Worm (Caenorhabditis elegans) whole organism, L2 larva: ENCODE results near the gene sto-1.

Source experiments
- C34F6.9 ChIP-seq: fragments of 150-350 bp; optimal IDR thresholded peaks from 2 replicates; lab custom pipeline; 2014; ENCODE audit warnings: missing biosample characterization, missing genetic modification characterization
- F13H6.1 ChIP-seq: sonication (generic microtip); optimal IDR thresholded peaks from 2 replicates; lab custom pipeline; 2016; ENCODE audit warnings: missing genetic modification characterization, missing compliant biosample characterization
- Y55F3AM.14 ChIP-seq: fragments of 200-800 bp; sonication (Bioruptor generic); optimal IDR thresholded peaks from 2 replicates; lab custom pipeline; 2018; ENCODE audit warnings: mild to moderate bottlenecking, missing genetic modification characterization, missing compliant biosample characterization
- alr-1 ChIP-seq: fragments of 150-350 bp; optimal IDR thresholded peaks from 2 replicates; lab custom pipeline; 2014; ENCODE audit warnings: missing biosample characterization, missing genetic modification characterization
- aly-2 ChIP-seq: fragments of 150-350 bp; optimal IDR thresholded peaks from 2 replicates; lab custom pipeline; 2014; ENCODE audit warnings: missing biosample characterization, missing genetic modification characterization
- ama-1 ChIP-seq: fragments of 150-350 bp; optimal IDR thresholded peaks from 2 replicates; lab custom pipeline; 2018; ENCODE audit warnings: inconsistent platforms
- ceh-16 ChIP-seq: fragments of 150-350 bp; optimal IDR thresholded peaks from 2 replicates; lab custom pipeline; 2014; ENCODE audit warnings: missing biosample characterization, missing genetic modification characterization
- ceh-82 ChIP-seq: fragments of 150-350 bp; optimal IDR thresholded peaks from 2 replicates; lab custom pipeline; 2014; ENCODE audit warnings: missing biosample characterization, missing genetic modification characterization
- dmd-4 ChIP-seq: sonication (generic microtip); optimal IDR thresholded peaks from 2 replicates; lab custom pipeline; 2017; ENCODE audit warnings: missing biosample characterization, missing genetic modification characterization
- egl-27 ChIP-seq: sonication (generic microtip); optimal IDR thresholded peaks from 3 replicates; lab custom pipeline; 2017; ENCODE audit warnings: missing biosample characterization, missing genetic modification reagents, missing genetic modification characterization
- elt-3 ChIP-seq: sonication (generic microtip); optimal IDR thresholded peaks from 2 replicates; lab custom pipeline; 2017; ENCODE audit warnings: missing biosample characterization, missing genetic modification characterization
- fos-1 ChIP-seq: fragments of 150-350 bp; optimal IDR thresholded peaks from 2 replicates; lab custom pipeline; 2014; ENCODE audit warnings: missing biosample characterization, missing genetic modification characterization
- gmeb-1 ChIP-seq: fragments of 150-350 bp; optimal IDR thresholded peaks from 2 replicates; lab custom pipeline; 2014; ENCODE audit warnings: missing biosample characterization, missing genetic modification characterization
- lin-11 ChIP-seq: fragments of 150-350 bp; sonication (generic microtip); optimal IDR thresholded peaks from 2 replicates; lab custom pipeline; 2014; ENCODE audit warnings: missing biosample characterization, missing genetic modification characterization, inconsistent platforms, mixed read lengths
- lin-13 ChIP-seq: fragments of 150-350 bp; optimal IDR thresholded peaks from 2 replicates; lab custom pipeline; 2014; ENCODE audit warnings: missing biosample characterization, missing genetic modification reagents, missing genetic modification characterization
- lin-39 ChIP-seq: fragments of 150-350 bp; optimal IDR thresholded peaks from 2 replicates; lab custom pipeline; 2014; ENCODE audit warnings: missing biosample characterization, missing genetic modification reagents, missing genetic modification characterization
- lsy-2 ChIP-seq, 2 experiments: fragments of 150-350 bp in 1 of 2; sonication (generic microtip) in 1 of 2; optimal IDR thresholded peaks; 2 replicates each; lab custom pipeline; 2014 to 2017; ENCODE audit warnings: missing biosample characterization in 2 of 2, missing genetic modification characterization in 2 of 2
- mab-5 ChIP-seq: fragments of 150-350 bp; optimal IDR thresholded peaks from 2 replicates; lab custom pipeline; 2014; ENCODE audit warnings: missing biosample characterization, missing genetic modification characterization
- mbf-1 ChIP-seq: sonication (generic microtip); optimal IDR thresholded peaks from 2 replicates; lab custom pipeline; 2017; ENCODE audit warnings: missing biosample characterization, missing genetic modification characterization
- nhr-10 ChIP-seq: sonication (generic microtip); optimal IDR thresholded peaks from 2 replicates; lab custom pipeline; 2017; ENCODE audit warnings: missing biosample characterization, missing genetic modification characterization
- nhr-11 ChIP-seq: fragments of 150-350 bp; optimal IDR thresholded peaks from 2 replicates; lab custom pipeline; 2014; ENCODE audit warnings: missing biosample characterization, missing genetic modification characterization
- nhr-12 ChIP-seq: fragments of 150-350 bp; optimal IDR thresholded peaks from 2 replicates; lab custom pipeline; 2014; ENCODE audit warnings: missing biosample characterization, missing genetic modification characterization
- nhr-129 ChIP-seq: fragments of 150-350 bp; optimal IDR thresholded peaks from 2 replicates; lab custom pipeline; 2014; ENCODE audit warnings: missing biosample characterization, missing genetic modification characterization
- nhr-21 ChIP-seq: fragments of 150-350 bp; optimal IDR thresholded peaks from 2 replicates; lab custom pipeline; 2014; ENCODE audit warnings: missing biosample characterization, missing genetic modification characterization
- nhr-23 ChIP-seq: fragments of 150-350 bp; optimal IDR thresholded peaks from 2 replicates; lab custom pipeline; 2014; ENCODE audit warnings: missing biosample characterization, missing genetic modification reagents, missing genetic modification characterization
- nhr-25 ChIP-seq: fragments of 150-350 bp; sonication (generic microtip); optimal IDR thresholded peaks from 3 replicates; lab custom pipeline; 2014; ENCODE audit warnings: missing biosample characterization, missing genetic modification characterization
- nhr-77 ChIP-seq: fragments of 150-350 bp; optimal IDR thresholded peaks from 2 replicates; lab custom pipeline; 2014; ENCODE audit warnings: missing biosample characterization, missing genetic modification characterization
- peb-1 ChIP-seq: fragments of 150-350 bp; optimal IDR thresholded peaks from 2 replicates; lab custom pipeline; 2014; ENCODE audit warnings: missing biosample characterization, missing genetic modification characterization
- sem-4 ChIP-seq: fragments of 150-350 bp; optimal IDR thresholded peaks from 2 replicates; lab custom pipeline; 2014; ENCODE audit warnings: missing biosample characterization, missing genetic modification reagents, missing genetic modification characterization
- sma-3 ChIP-seq: sonication (generic microtip); optimal IDR thresholded peaks from 2 replicates; lab custom pipeline; 2016; ENCODE audit warnings: missing genetic modification reagents, missing genetic modification characterization, missing compliant biosample characterization
- sma-9 ChIP-seq, 2 experiments: fragments of 150-350 bp in 1 of 2; sonication (generic microtip) in 1 of 2; optimal IDR thresholded peaks; 2 replicates each; lab custom pipeline; 2014 to 2016; ENCODE audit warnings: missing genetic modification characterization in 2 of 2, mild to moderate bottlenecking in 1 of 2, missing biosample characterization in 1 of 2, missing compliant biosample characterization in 1 of 2, missing genetic modification reagents in 1 of 2, moderate library complexity in 1 of 2
- snpc-4 ChIP-seq: fragments of 150-350 bp; optimal IDR thresholded peaks from 2 replicates; lab custom pipeline; 2014; ENCODE audit warnings: missing biosample characterization, missing genetic modification characterization
- unc-55 ChIP-seq: fragments of 150-350 bp; sonication (generic microtip); optimal IDR thresholded peaks from 3 replicates; lab custom pipeline; 2014; ENCODE audit warnings: missing biosample characterization, missing genetic modification reagents, missing genetic modification characterization
- unc-62 ChIP-seq: fragments of 150-350 bp; optimal IDR thresholded peaks from 2 replicates; lab custom pipeline; 2014; ENCODE audit warnings: missing biosample characterization, missing genetic modification reagents, missing genetic modification characterization
- zag-1 ChIP-seq: fragments of 150-350 bp; optimal IDR thresholded peaks from 2 replicates; lab custom pipeline; 2014; ENCODE audit warnings: missing biosample characterization, missing genetic modification characterization
- ztf-11 ChIP-seq: sonication (generic microtip); optimal IDR thresholded peaks from 2 replicates; lab custom pipeline; 2017; ENCODE audit warnings: missing biosample characterization, missing genetic modification characterization
- ztf-4 ChIP-seq: fragments of 150-350 bp; optimal IDR thresholded peaks from 2 replicates; lab custom pipeline; 2014; ENCODE audit warnings: missing biosample characterization, missing genetic modification characterization

Gene sto-1

ce11 chrX:7562625-7563024 is at the start of gene sto-1:
TSS of gene sto-1 (plus strand) at chrX:7562824.
- TF ChIP-seq lsy-2 (tag; optimal IDR thresholded peaks at IDR 0.05; lab: Kevin White, UChicago) (no peak), F13H6.1 (tag; lab: Kevin White, UChicago) (no peak), alr-1 (tag; lab: Kevin White, UChicago) (no peak)
- TF ChIP-seq, all 48 proteins: peak for 0

- no peak for TF ChIP-seq nhr-11 (tag; lab: Kevin White, UChicago)
- no peak for TF ChIP-seq lsy-2 (tag; optimal IDR thresholded peaks at IDR 0.05; lab: Kevin White, UChicago)
- TF ChIP-seq sem-4 (tag; lab: Kevin White, UChicago), result no peak
- TF ChIP-seq unc-62, result no peak
- TF ChIP-seq nhr-129 (tag; lab: Kevin White, UChicago), result no peak
- TF ChIP-seq sma-3 (GFP tag; lab: Kevin White, UChicago), result no peak
- TF ChIP-seq dmd-4 (tag; lab: Kevin White, UChicago), result no peak
- TF ChIP-seq aly-2 (tag; lab: Kevin White, UChicago), result no peak
- no peak for TF ChIP-seq ama-1 (lab: Kevin White, UChicago)
These were observed 43.1 kb upstream of the sto-1 start, which contains the start of gene chts-1 for ce11 chrX:7519569-7519968. TSS of gene chts-1 (minus strand) at chrX:7519669.

- TF ChIP-seq ztf-4 (tag; lab: Kevin White, UChicago), result no peak
- TF ChIP-seq mab-5 (tag; lab: Kevin White, UChicago), result no peak
- TF ChIP-seq sma-9 (GFP tag; optimal IDR thresholded peaks at IDR 0.05; lab: Kevin White, UChicago), result peak; percentile 7
- no peak for TF ChIP-seq sma-9 (tag; optimal IDR thresholded peaks at IDR 0.05; lab: Kevin White, UChicago)
- no peak for TF ChIP-seq lin-39 (tag; lab: Kevin White, UChicago)
- TF ChIP-seq lin-13 (GFP tag; lab: Kevin White, UChicago), result no peak
These were observed 40.0 kb upstream of the sto-1 start for ce11 chrX:7522595-7522994.

ce11 chrX:7523799-7524198 is 38.8 kb upstream of the sto-1 start:
- TF ChIP-seq Y55F3AM.14, result no peak
- TF ChIP-seq nhr-21 (tag; lab: Kevin White, UChicago), result no peak
- no peak for TF ChIP-seq lin-39 (tag; lab: Kevin White, UChicago)
- TF ChIP-seq ceh-16 (tag; lab: Kevin White, UChicago), result no peak
- TF ChIP-seq sem-4 (tag; lab: Kevin White, UChicago), result no peak
- peak in 1 of 2 experiments; percentile 38 for TF ChIP-seq lsy-2 (tag; optimal IDR thresholded peaks at IDR 0.05; lab: Kevin White, UChicago)
- no peak for TF ChIP-seq lin-11
- no peak for TF ChIP-seq unc-55 (GFP tag; lab: Kevin White, UChicago)
- no peak for TF ChIP-seq nhr-10 (tag; lab: Kevin White, UChicago)
- peak; percentile 84 for TF ChIP-seq F13H6.1 (tag; lab: Kevin White, UChicago)
- TF ChIP-seq mbf-1 (tag; lab: Kevin White, UChicago), result no peak
- TF ChIP-seq ceh-82 (tag; lab: Kevin White, UChicago), result no peak
- TF ChIP-seq zag-1 (tag; lab: Kevin White, UChicago), result no peak
- no peak for TF ChIP-seq elt-3 (tag; lab: Kevin White, UChicago)
- no peak for TF ChIP-seq mab-5 (tag; lab: Kevin White, UChicago)
- peak; percentile 57 for TF ChIP-seq sma-9 (GFP tag; optimal IDR thresholded peaks at IDR 0.05; lab: Kevin White, UChicago)
- TF ChIP-seq sma-9 (tag; optimal IDR thresholded peaks at IDR 0.05; lab: Kevin White, UChicago), result no peak
- TF ChIP-seq alr-1 (tag; lab: Kevin White, UChicago), result no peak
- TF ChIP-seq nhr-25 (tag; lab: Kevin White, UChicago), result no peak
- TF ChIP-seq nhr-129 (tag; lab: Kevin White, UChicago), result peak; percentile 45
- no peak for TF ChIP-seq dmd-4 (tag; lab: Kevin White, UChicago)
- TF ChIP-seq ama-1 (lab: Kevin White, UChicago), result no peak
- no peak for TF ChIP-seq unc-62
- no peak for TF ChIP-seq egl-27
- TF ChIP-seq sma-3 (GFP tag; lab: Kevin White, UChicago), result no peak
- TF ChIP-seq fos-1, result no peak
- no peak for TF ChIP-seq peb-1 (tag; lab: Kevin White, UChicago)
- no peak for TF ChIP-seq snpc-4 (tag; lab: Kevin White, UChicago)
- no peak for TF ChIP-seq nhr-23 (tag; lab: Kevin White, UChicago)
- no peak for TF ChIP-seq aly-2 (tag; lab: Kevin White, UChicago)
- TF ChIP-seq nhr-12, result no peak
- TF ChIP-seq ztf-11 (tag; lab: Kevin White, UChicago), result no peak
- TF ChIP-seq C34F6.9, result peak; percentile 8
- no peak for TF ChIP-seq gmeb-1
- TF ChIP-seq nhr-77, result no peak
- TF ChIP-seq ztf-4 (tag; lab: Kevin White, UChicago), result no peak
